Fruit fly (Drosophila melanogaster) whole organism, embryonic: ENCODE measurements around the gene CG15203.

Experiments
- CG1024 ChIP-seq: fragments of 200-800 bp; sonication (Bioruptor generic); IDR thresholded peaks from 2 replicates; pipeline ENCODE4 v1.3.6; 2022; ENCODE audit warnings: missing biosample characterization, missing genetic modification characterization
- CG10366 ChIP-seq: fragments of 200-800 bp; sonication (Bioruptor generic); IDR thresholded peaks from 2 replicates; pipeline ENCODE4 v1.3.6; 2022; ENCODE audit warnings: missing biosample characterization, missing genetic modification characterization
- CG10543 ChIP-seq: fragments of 200-800 bp; sonication (Bioruptor generic); optimal IDR thresholded peaks from 3 replicates; lab custom pipeline; 2017; ENCODE audit warnings: missing biosample characterization, mild to moderate bottlenecking, missing genetic modification characterization, moderate library complexity
- CG11723 ChIP-seq: fragments of 200-800 bp; sonication (Bioruptor generic); optimal IDR thresholded peaks from 2 replicates; lab custom pipeline; 2017; ENCODE audit warnings: missing biosample characterization, mild to moderate bottlenecking, missing genetic modification characterization
- CG12104 ChIP-seq: fragments of 200-800 bp; sonication (Bioruptor generic); optimal IDR thresholded peaks from 3 replicates; lab custom pipeline; 2016; ENCODE audit warnings: missing biosample characterization, missing genetic modification characterization
- CG1233 ChIP-seq: fragments of 200-800 bp; sonication (Bioruptor generic); optimal IDR thresholded peaks from 4 replicates; lab custom pipeline; 2018; ENCODE audit warnings: missing biosample characterization, mild to moderate bottlenecking, missing genetic modification characterization
- CG12659 ChIP-seq: fragments of 200-800 bp; sonication (Bioruptor generic); optimal IDR thresholded peaks from 3 replicates; lab custom pipeline; 2017; ENCODE audit warnings: mild to moderate bottlenecking, missing biosample characterization, missing genetic modification reagents, missing genetic modification characterization
- CG13287 ChIP-seq: fragments of 200-800 bp; sonication (Bioruptor generic); IDR thresholded peaks from 2 replicates; pipeline ENCODE4 v1.3.6; 2022; ENCODE audit warnings: missing biosample characterization, missing genetic modification characterization; ENCODE audit not compliant: partially characterized antibody
- CG15601 ChIP-seq: fragments of 200-800 bp; sonication (Bioruptor generic); optimal IDR thresholded peaks from 3 replicates; lab custom pipeline; 2019; ENCODE audit warnings: missing biosample characterization, mild to moderate bottlenecking, missing genetic modification characterization, moderate library complexity
- CG16815 ChIP-seq: fragments of 200-800 bp; sonication (Bioruptor generic); optimal IDR thresholded peaks from 3 replicates; lab custom pipeline; 2017; ENCODE audit warnings: missing biosample characterization, mild to moderate bottlenecking, missing genetic modification characterization
- CG18599 ChIP-seq: fragments of 200-800 bp; sonication (Bioruptor generic); optimal IDR thresholded peaks from 3 replicates; lab custom pipeline; 2017; ENCODE audit warnings: missing biosample characterization, missing genetic modification characterization, mild to moderate bottlenecking, moderate library complexity, missing genetic modification reagents
- CG30020 ChIP-seq: fragments of 200-800 bp; optimal IDR thresholded peaks from 2 replicates; lab custom pipeline; 2019; ENCODE audit warnings: missing biosample characterization, mild to moderate bottlenecking, missing genetic modification characterization, moderate library complexity
- CG42726 ChIP-seq: fragments of 200-800 bp; sonication (Bioruptor generic); IDR thresholded peaks from 2 replicates; pipeline ENCODE4 v1.3.6; 2022; ENCODE audit warnings: missing biosample characterization, missing genetic modification characterization; ENCODE audit not compliant: partially characterized antibody
- CG43689 ChIP-seq: fragments of 200-800 bp; sonication (Bioruptor generic); IDR thresholded peaks from 2 replicates; pipeline ENCODE4 v1.3.6; 2022; ENCODE audit warnings: missing biosample characterization, missing genetic modification characterization
- CG4820 ChIP-seq: fragments of 200-800 bp; sonication (Bioruptor generic); optimal IDR thresholded peaks from 3 replicates; lab custom pipeline; 2016; ENCODE audit warnings: missing biosample characterization, missing genetic modification characterization
- CG6689 ChIP-seq: fragments of 200-800 bp; sonication (Bioruptor generic); IDR thresholded peaks from 2 replicates; pipeline ENCODE4 v1.3.6; 2022; ENCODE audit warnings: missing biosample characterization, missing genetic modification characterization
- Doc3 ChIP-seq: fragments of 200-800 bp; sonication (Bioruptor generic); IDR thresholded peaks from 3 replicates; pipeline ENCODE4 v1.3.6; 2022; ENCODE audit warnings: missing biosample characterization, missing genetic modification characterization; ENCODE audit not compliant: partially characterized antibody
- Drgx ChIP-seq: fragments of 200-800 bp; sonication (Bioruptor generic); IDR thresholded peaks from 2 replicates; pipeline ENCODE4 v1.3.6; 2022; ENCODE audit warnings: missing biosample characterization, missing genetic modification characterization
- H15 ChIP-seq: fragments of 200-800 bp; sonication (Bioruptor generic); IDR thresholded peaks from 3 replicates; pipeline ENCODE4 v1.3.6; 2022; ENCODE audit warnings: missing biosample characterization, missing genetic modification characterization
- HLHmδ ChIP-seq: fragments of 200-800 bp; sonication (Bioruptor generic); optimal IDR thresholded peaks from 2 replicates; lab custom pipeline; 2018; ENCODE audit warnings: missing biosample characterization, mild to moderate bottlenecking, missing genetic modification characterization, moderate library complexity
- HmgD ChIP-seq: fragments of 200-800 bp; sonication (Bioruptor generic); optimal IDR thresholded peaks from 3 replicates; lab custom pipeline; 2016; ENCODE audit warnings: missing biosample characterization, missing genetic modification characterization
- HmgZ ChIP-seq: fragments of 200-800 bp; sonication (Bioruptor generic); optimal IDR thresholded peaks from 2 replicates; lab custom pipeline; 2018; ENCODE audit warnings: missing biosample characterization, mild to moderate bottlenecking, missing genetic modification characterization
- Hsf ChIP-seq: fragments of 200-800 bp; sonication (Bioruptor generic); optimal IDR thresholded peaks from 3 replicates; lab custom pipeline; 2016; ENCODE audit warnings: missing biosample characterization, missing genetic modification characterization
- MBD-R2 ChIP-seq: fragments of 200-800 bp; sonication (Bioruptor generic); IDR thresholded peaks from 2 replicates; pipeline ENCODE4 v1.3.6; 2022; ENCODE audit warnings: missing biosample characterization, missing genetic modification characterization
- Opbp ChIP-seq: fragments of 200-800 bp; sonication (Bioruptor generic); IDR thresholded peaks from 3 replicates; pipeline ENCODE4 v1.3.6; 2022; ENCODE audit warnings: missing biosample characterization, missing genetic modification characterization; ENCODE audit not compliant: partially characterized antibody
- Optix ChIP-seq: fragments of 200-800 bp; sonication (Bioruptor generic); IDR thresholded peaks from 3 replicates; pipeline ENCODE4 v1.3.6; 2022; ENCODE audit warnings: missing biosample characterization, missing genetic modification characterization
- Rx ChIP-seq: fragments of 200-800 bp; sonication (Bioruptor generic); IDR thresholded peaks from 2 replicates; pipeline ENCODE4 v1.3.6; 2022; ENCODE audit warnings: missing biosample characterization, missing genetic modification characterization
- Six4 ChIP-seq: fragments of 200-800 bp; sonication (Bioruptor generic); optimal IDR thresholded peaks from 2 replicates; lab custom pipeline; 2016; ENCODE audit warnings: missing biosample characterization, missing genetic modification characterization
- Spps ChIP-seq: fragments of 200-800 bp; sonication (Bioruptor generic); optimal IDR thresholded peaks from 2 replicates; lab custom pipeline; 2018; ENCODE audit warnings: missing biosample characterization, mild to moderate bottlenecking, missing genetic modification characterization
- Sry-β ChIP-seq: fragments of 200-800 bp; sonication (Bioruptor generic); optimal IDR thresholded peaks from 2 replicates; lab custom pipeline; 2018; ENCODE audit warnings: missing biosample characterization, mild to moderate bottlenecking, missing genetic modification characterization, moderate library complexity
- TFAM ChIP-seq: fragments of 200-800 bp; sonication (Bioruptor generic); optimal IDR thresholded peaks from 2 replicates; lab custom pipeline; 2017; ENCODE audit warnings: missing biosample characterization, missing genetic modification characterization, inconsistent platforms
- amos ChIP-seq: fragments of 200-800 bp; sonication (Bioruptor generic); IDR thresholded peaks from 2 replicates; pipeline ENCODE4 v1.3.6; 2022; ENCODE audit warnings: missing biosample characterization, missing genetic modification characterization; ENCODE audit not compliant: partially characterized antibody
- ap ChIP-seq: fragments of 200-800 bp; sonication (Bioruptor generic); IDR thresholded peaks from 2 replicates; pipeline ENCODE4 v1.3.6; 2022; ENCODE audit warnings: missing biosample characterization, missing genetic modification characterization
- cato ChIP-seq: fragments of 200-800 bp; sonication (Bioruptor generic); optimal IDR thresholded peaks from 2 replicates; lab custom pipeline; 2016; ENCODE audit warnings: missing biosample characterization, missing genetic modification characterization, borderline replicate concordance
- fd3F ChIP-seq: fragments of 200-800 bp; sonication (Bioruptor generic); optimal IDR thresholded peaks from 2 replicates; lab custom pipeline; 2018; ENCODE audit warnings: missing biosample characterization, mild to moderate bottlenecking, missing genetic modification characterization, moderate library complexity
- fd64A ChIP-seq: fragments of 200-800 bp; sonication (Bioruptor generic); optimal IDR thresholded peaks from 3 replicates; lab custom pipeline; 2018; ENCODE audit warnings: missing biosample characterization, mild to moderate bottlenecking, missing genetic modification characterization
- gem ChIP-seq: fragments of 200-800 bp; sonication (Bioruptor generic); optimal IDR thresholded peaks from 2 replicates; lab custom pipeline; 2019; ENCODE audit warnings: missing biosample characterization, mild to moderate bottlenecking, missing genetic modification characterization, moderate library complexity
- grau ChIP-seq: fragments of 200-800 bp; optimal IDR thresholded peaks from 3 replicates; lab custom pipeline; 2019; ENCODE audit warnings: missing biosample characterization, mild to moderate bottlenecking, missing genetic modification characterization, moderate library complexity
- gro ChIP-seq: fragments of 200-800 bp; sonication (Bioruptor generic); optimal IDR thresholded peaks from 2 replicates; lab custom pipeline; 2016; ENCODE audit warnings: missing biosample characterization, missing genetic modification characterization
- gt ChIP-seq: fragments of 200-800 bp; sonication (Bioruptor generic); IDR thresholded peaks from 2 replicates; pipeline ENCODE4 v1.3.6; 2022; ENCODE audit warnings: missing biosample characterization, missing genetic modification characterization
- klu ChIP-seq: fragments of 200-800 bp; sonication (Bioruptor generic); IDR thresholded peaks from 2 replicates; pipeline ENCODE4 v1.3.6; 2022; ENCODE audit warnings: missing biosample characterization, missing genetic modification characterization
- mam ChIP-seq: fragments of 200-800 bp; sonication (Bioruptor generic); optimal IDR thresholded peaks from 3 replicates; lab custom pipeline; 2016; ENCODE audit warnings: missing biosample characterization, missing genetic modification characterization
- nau ChIP-seq: fragments of 200-800 bp; sonication (Bioruptor generic); optimal IDR thresholded peaks from 3 replicates; lab custom pipeline; 2017; ENCODE audit warnings: missing biosample characterization, mild to moderate bottlenecking, missing genetic modification characterization, missing genetic modification reagents
- pfk ChIP-seq: fragments of 200-800 bp; sonication (Bioruptor generic); optimal IDR thresholded peaks from 2 replicates; lab custom pipeline; 2018; ENCODE audit warnings: missing biosample characterization, mild to moderate bottlenecking, missing genetic modification characterization, moderate library complexity
- phol ChIP-seq: fragments of 200-800 bp; sonication (Bioruptor generic); optimal IDR thresholded peaks from 3 replicates; lab custom pipeline; 2018; ENCODE audit warnings: missing biosample characterization, mild to moderate bottlenecking, missing genetic modification characterization, moderate library complexity
- row ChIP-seq: fragments of 200-800 bp; sonication (Bioruptor generic); IDR thresholded peaks from 3 replicates; pipeline ENCODE4 v1.3.6; 2022; ENCODE audit warnings: missing biosample characterization, missing genetic modification characterization
- sens ChIP-seq: fragments of 200-800 bp; sonication (Bioruptor generic); peaks from one replicate; lab custom pipeline; 2016; ENCODE audit warnings: missing biosample characterization, missing genetic modification characterization
- sim ChIP-seq: fragments of 200-800 bp; sonication (Bioruptor generic); IDR thresholded peaks from 2 replicates; pipeline ENCODE4 v1.3.6; 2022; ENCODE audit warnings: missing biosample characterization, missing genetic modification characterization
- vnd ChIP-seq: fragments of 200-800 bp; sonication (Bioruptor generic); IDR thresholded peaks from 3 replicates; pipeline ENCODE4 v1.3.6; 2022; ENCODE audit warnings: missing biosample characterization, missing genetic modification characterization; ENCODE audit not compliant: partially characterized antibody
- vvl ChIP-seq: fragments of 200-800 bp; sonication (Bioruptor generic); IDR thresholded peaks from 2 replicates; pipeline ENCODE4 v1.3.6; 2022; ENCODE audit warnings: missing biosample characterization, missing genetic modification characterization
- wor ChIP-seq: fragments of 200-800 bp; sonication (Bioruptor generic); IDR thresholded peaks from 2 replicates; pipeline ENCODE4 v1.3.6; 2022; ENCODE audit warnings: missing biosample characterization, missing genetic modification characterization

The CG15203 gene

dm6 chrX:11081242-11081641 is 14.9 kb downstream of the CG15203 start (continued):
- TF ChIP-seq H15 (GFP tag; lab: Robert Waterston, UW): 0 out of 3 replicates have a peak, but pooled peaks have one; percentile 22
- TF ChIP-seq wor (GFP tag; lab: Robert Waterston, UW): no peak
- no peak for TF ChIP-seq Doc3 (GFP tag; lab: Robert Waterston, UW)
- TF ChIP-seq Opbp: no peak
- TF ChIP-seq CG11723 (GFP tag; lab: Kevin White, UChicago): no peak
- no peak for TF ChIP-seq Optix (GFP tag; lab: Robert Waterston, UW)
- TF ChIP-seq CG6689 (GFP tag; lab: Robert Waterston, UW): peak; percentile 58
- TF ChIP-seq sens (GFP tag; lab: Kevin White, UChicago): peak; percentile 78
- TF ChIP-seq CG42726: no peak
- TF ChIP-seq klu (GFP tag; lab: Robert Waterston, UW): 0 out of 2 replicates have a peak, but pooled peaks have one; percentile 14
- TF ChIP-seq gro (GFP tag; lab: Kevin White, UChicago): no peak
- TF ChIP-seq pfk: no peak
- peak; percentile 49 for TF ChIP-seq CG12659 (GFP tag; lab: Kevin White, UChicago)
- TF ChIP-seq sim (GFP tag; lab: Robert Waterston, UW): no peak
- TF ChIP-seq vnd (GFP tag; lab: Robert Waterston, UW): no peak
- TF ChIP-seq CG12104 (GFP tag; lab: Kevin White, UChicago): no peak
- TF ChIP-seq CG18599 (GFP tag; lab: Kevin White, UChicago): peak; percentile 78
- peak; percentile 49 for TF ChIP-seq phol (tag; lab: Kevin White, UChicago)
- TF ChIP-seq CG16815: peak; percentile 11
- TF ChIP-seq MBD-R2 (GFP tag; lab: Robert Waterston, UW): no peak; the same call in 1 of the 2 replicates
- no peak for TF ChIP-seq HmgD
- no peak for TF ChIP-seq CG30020
- TF ChIP-seq CG43689: no peak
- no peak for TF ChIP-seq cato (GFP tag; lab: Kevin White, UChicago)
- TF ChIP-seq amos (GFP tag; lab: Robert Waterston, UW): no peak
- peak; percentile 58 for TF ChIP-seq Drgx (GFP tag; lab: Robert Waterston, UW)
- no peak; the same call in 1 of the 2 replicates for TF ChIP-seq CG10366 (GFP tag; lab: Robert Waterston, UW)
- no peak for TF ChIP-seq gt (GFP tag; lab: Robert Waterston, UW)
- TF ChIP-seq CG15601: no peak
- TF ChIP-seq Hsf (GFP tag; lab: Kevin White, UChicago): peak; percentile 26
- peak; percentile 47; the same call in 1 of the 2 replicates for TF ChIP-seq vvl (GFP tag; lab: Robert Waterston, UW)
- no peak; the same call in 1 of the 2 replicates for TF ChIP-seq Rx (GFP tag; lab: Robert Waterston, UW)
- TF ChIP-seq fd64A (GFP tag; lab: Kevin White, UChicago): no peak
- no peak for TF ChIP-seq CG1233 (GFP tag; lab: Kevin White, UChicago)
- TF ChIP-seq CG10543 (GFP tag; lab: Kevin White, UChicago): no peak
- TF ChIP-seq row (GFP tag; lab: Robert Waterston, UW): peak; percentile 64
- TF ChIP-seq grau: peak; percentile 63
- peak; percentile 14 for TF ChIP-seq HmgZ (tag; lab: Kevin White, UChicago)
- TF ChIP-seq mam: peak; percentile 25
- TF ChIP-seq CG1024: no peak
- TF ChIP-seq ap: no peak
- no peak for TF ChIP-seq HLHmδ (GFP tag; lab: Kevin White, UChicago)
- TF ChIP-seq CG4820 (GFP tag; lab: Kevin White, UChicago): peak; percentile 38
- no peak for TF ChIP-seq Six4 (GFP tag; lab: Kevin White, UChicago)
- TF ChIP-seq Spps (tag; lab: Kevin White, UChicago): no peak
- TF ChIP-seq nau: no peak
- no peak for TF ChIP-seq Sry-β (GFP tag; lab: Kevin White, UChicago)
- TF ChIP-seq TFAM (GFP tag; lab: Kevin White, UChicago): no peak
- TF ChIP-seq fd3F (GFP tag; lab: Kevin White, UChicago): peak; percentile 31
- peak; percentile 75 for TF ChIP-seq gem
- TF ChIP-seq CG13287: no peak
